Fruit fly (Drosophila melanogaster) whole organism, pupa: ENCODE measurements around the gene CG11899.
A peak's percentile ranks its signal among the peaks of the same experiment; 100 is the strongest.

Experiments used
- CG10348 ChIP-seq: fragments of 200-800 bp; sonication (Bioruptor generic); IDR thresholded peaks from 2 replicates; pipeline ENCODE4 v1.3.6; 2022; ENCODE audit warnings: missing biosample characterization, missing genetic modification characterization
- CG12605 ChIP-seq: fragments of 200-800 bp; sonication (Bioruptor generic); IDR thresholded peaks from 2 replicates; pipeline ENCODE4 v1.3.6; 2022; ENCODE audit warnings: missing biosample characterization, missing genetic modification characterization
- CG13204 ChIP-seq: fragments of 200-800 bp; sonication (Bioruptor generic); optimal IDR thresholded peaks from 2 replicates; lab custom pipeline; 2018; ENCODE audit warnings: missing biosample characterization, mild to moderate bottlenecking, missing genetic modification characterization, moderate library complexity
- CG14655 ChIP-seq: fragments of 200-800 bp; sonication (Bioruptor generic); optimal IDR thresholded peaks from 3 replicates; lab custom pipeline; 2017; ENCODE audit warnings: mild to moderate bottlenecking, missing biosample characterization, missing genetic modification reagents, missing genetic modification characterization
- CG15710 ChIP-seq: fragments of 200-800 bp; sonication (Bioruptor generic); optimal IDR thresholded peaks from 2 replicates; lab custom pipeline; 2018; ENCODE audit warnings: missing biosample characterization, mild to moderate bottlenecking, missing genetic modification characterization, moderate library complexity
- CG17806 ChIP-seq: fragments of 200-800 bp; sonication (Bioruptor generic); optimal IDR thresholded peaks from 2 replicates; lab custom pipeline; 2018; ENCODE audit warnings: missing biosample characterization, mild to moderate bottlenecking, missing genetic modification characterization, moderate library complexity
- CG32121 ChIP-seq: fragments of 200-800 bp; sonication (Bioruptor generic); IDR thresholded peaks from 2 replicates; pipeline ENCODE4 v1.3.6; 2022; ENCODE audit warnings: missing biosample characterization, missing genetic modification characterization
- CG34367 ChIP-seq: fragments of 200-800 bp; sonication (Bioruptor generic); optimal IDR thresholded peaks from 2 replicates; lab custom pipeline; 2018; ENCODE audit warnings: missing biosample characterization, mild to moderate bottlenecking, missing genetic modification characterization
- CG4496 ChIP-seq: fragments of 200-800 bp; sonication (Bioruptor generic); IDR thresholded peaks from 3 replicates; pipeline ENCODE4 v1.3.6; 2022; ENCODE audit warnings: missing biosample characterization, missing genetic modification characterization
- CG8159 ChIP-seq: fragments of 200-800 bp; sonication (Bioruptor generic); optimal IDR thresholded peaks from 3 replicates; lab custom pipeline; 2018; ENCODE audit warnings: missing biosample characterization, mild to moderate bottlenecking, missing genetic modification characterization, moderate library complexity
- CG8301 ChIP-seq: fragments of 200-800 bp; sonication (Bioruptor generic); optimal IDR thresholded peaks from 2 replicates; lab custom pipeline; 2018; ENCODE audit warnings: missing biosample characterization, mild to moderate bottlenecking, missing genetic modification characterization
- CG9948 ChIP-seq: fragments of 200-800 bp; sonication (Bioruptor generic); optimal IDR thresholded peaks from 2 replicates; lab custom pipeline; 2018; ENCODE audit warnings: missing biosample characterization, mild to moderate bottlenecking, missing genetic modification characterization, moderate library complexity
- D1 ChIP-seq: fragments of 200-800 bp; sonication (Bioruptor generic); optimal IDR thresholded peaks from 2 replicates; lab custom pipeline; 2018; ENCODE audit warnings: missing biosample characterization, mild to moderate bottlenecking, missing genetic modification characterization, moderate library complexity
- EcR ChIP-seq: fragments of 200-800 bp; sonication (Bioruptor generic); optimal IDR thresholded peaks from 3 replicates; lab custom pipeline; 2019; ENCODE audit warnings: missing biosample characterization, missing genetic modification characterization, mild to moderate bottlenecking, moderate library complexity, missing genetic modification reagents
- Ets98B ChIP-seq: fragments of 200-800 bp; sonication (Bioruptor generic); IDR thresholded peaks from 2 replicates; pipeline ENCODE4 v1.3.6; 2022; ENCODE audit warnings: missing biosample characterization, missing genetic modification characterization
- Pif1A ChIP-seq: fragments of 200-800 bp; sonication (Bioruptor generic); optimal IDR thresholded peaks from 3 replicates; lab custom pipeline; 2016; ENCODE audit warnings: missing biosample characterization, missing genetic modification characterization
- Pif1B ChIP-seq: fragments of 200-800 bp; sonication (Bioruptor generic); optimal IDR thresholded peaks from 3 replicates; lab custom pipeline; 2016; ENCODE audit warnings: missing biosample characterization, missing genetic modification characterization
- Snoo ChIP-seq: fragments of 200-800 bp; sonication (Bioruptor generic); optimal IDR thresholded peaks from 3 replicates; lab custom pipeline; 2017; ENCODE audit warnings: missing biosample characterization, mild to moderate bottlenecking, missing genetic modification characterization, inconsistent platforms
- fd96Ca ChIP-seq: fragments of 200-800 bp; sonication (Bioruptor generic); IDR thresholded peaks from 3 replicates; pipeline ENCODE4 v1.3.6; 2022; ENCODE audit warnings: missing biosample characterization, missing genetic modification characterization
- gl ChIP-seq: fragments of 200-800 bp; sonication (Bioruptor generic); optimal IDR thresholded peaks from 2 replicates; lab custom pipeline; 2018; ENCODE audit warnings: missing biosample characterization, mild to moderate bottlenecking, missing genetic modification characterization
- rn ChIP-seq: fragments of 200-800 bp; sonication (Bioruptor generic); IDR thresholded peaks from 2 replicates; pipeline ENCODE4 v1.3.6; 2022; ENCODE audit warnings: missing biosample characterization, missing genetic modification characterization

Gene CG11899

DNA sequence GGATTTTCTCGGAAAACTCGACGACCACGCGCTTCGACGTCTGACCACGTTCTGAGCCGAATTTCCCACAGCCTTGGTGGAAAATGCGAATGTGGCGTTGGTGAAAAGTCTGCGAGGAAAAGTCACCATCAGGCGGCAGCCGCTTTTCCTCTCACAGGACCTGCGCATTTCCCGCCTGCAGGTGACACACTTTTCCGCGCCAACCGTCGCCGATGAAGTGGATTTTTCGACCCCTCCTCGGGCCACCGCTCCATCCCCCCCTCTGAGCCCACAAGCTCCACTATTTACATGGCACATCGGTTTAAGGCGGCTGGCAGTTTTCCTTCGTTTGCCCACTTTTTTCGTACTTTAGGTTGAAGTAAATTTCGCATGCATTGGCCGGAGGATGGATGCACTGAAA lies 5.3 kb upstream of the CG11899 start, which contains the start of gene jus:
Gene jus, minus strand, starts transcription at position 38 of the 400 bp plus-strand sequence.
- TF ChIP-seq CG4496 = no peak
- TF ChIP-seq D1 (tag; lab: Kevin White, UChicago) = no peak
- no peak for TF ChIP-seq CG14655 (GFP tag; lab: Kevin White, UChicago)

DNA sequence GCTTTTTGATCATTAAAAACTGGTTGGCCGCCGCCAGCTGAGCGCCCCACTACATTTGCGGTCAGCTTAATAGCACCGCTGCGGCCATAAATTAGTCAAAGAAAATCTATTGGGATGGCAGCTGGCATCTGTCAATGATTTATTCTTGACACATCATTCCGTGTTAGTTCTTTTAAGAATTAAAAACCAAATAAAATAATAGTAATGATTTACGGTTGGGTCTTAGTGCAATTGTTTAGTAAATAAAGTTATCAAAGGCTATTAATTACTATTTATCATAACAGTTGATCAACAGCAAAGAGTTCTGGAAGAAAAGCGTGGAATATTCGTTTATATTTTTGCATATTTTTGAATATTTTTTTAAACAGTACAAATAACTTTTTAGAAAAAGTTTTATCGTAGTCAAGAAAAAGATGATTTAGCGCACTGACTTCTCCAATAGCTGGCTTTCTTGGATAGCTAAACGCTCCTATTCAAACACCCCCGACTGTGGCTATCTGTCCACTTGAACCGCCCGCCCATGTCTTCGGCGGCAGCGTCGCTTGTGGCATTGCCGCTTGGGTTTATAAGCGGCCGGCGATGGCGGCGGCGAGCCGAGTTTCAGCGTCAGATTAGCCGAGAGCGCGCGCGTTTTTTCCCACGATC lies 3.2 kb upstream of the CG11899 start, which contains the start of gene CG14515:
Gene CG14515, plus strand, starts transcription at position 590 of the 645 bp plus-strand sequence.
- no peak for TF ChIP-seq CG34367 (tag; lab: Kevin White, UChicago)
- no peak for TF ChIP-seq fd96Ca (GFP tag; lab: Robert Waterston, UW)
- TF ChIP-seq CG9948 (tag; lab: Kevin White, UChicago) = no peak
- 0 out of 2 replicates have a peak, but pooled peaks have one; percentile 21 for TF ChIP-seq CG32121 (GFP tag; lab: Robert Waterston, UW)
- TF ChIP-seq CG14655 (GFP tag; lab: Kevin White, UChicago) = peak; percentile 30
- no peak for TF ChIP-seq CG12605 (GFP tag; lab: Robert Waterston, UW)
- no peak for TF ChIP-seq Pif1A (GFP tag; lab: Kevin White, UChicago)
- no peak for TF ChIP-seq CG13204 (GFP tag; lab: Kevin White, UChicago)
- TF ChIP-seq CG10348 (GFP tag; lab: Robert Waterston, UW) = no peak

- TF ChIP-seq CG4496 = no peak
- TF ChIP-seq, all 21 proteins: peak for 0
These were observed 2.0 kb upstream of the CG11899 start for dm6 chr3R:29198299-29198698.

- TF ChIP-seq CG12605 (GFP tag; lab: Robert Waterston, UW) = no peak
These were observed 2.2 kb downstream of the CG11899 start, which contains the start of gene Mesh1 for dm6 chr3R:29202418-29202817. TSS of gene Mesh1 (minus strand) at chr3R:29202525.

dm6 chr3R:29204033-29204432 lies 3.8 kb downstream of the CG11899 start, which contains the start of gene Cyt-c1L:
TSS of gene Cyt-c1L (minus strand) at chr3R:29204133.
- TF ChIP-seq gl (tag; lab: Kevin White, UChicago) (no peak), Pif1B (no peak), CG34367 (tag; lab: Kevin White, UChicago) (no peak), CG14655 (GFP tag; lab: Kevin White, UChicago) (no peak), CG12605 (GFP tag; lab: Robert Waterston, UW) (no peak), CG10348 (GFP tag; lab: Robert Waterston, UW) (no peak)

dm6 chr3R:29204612-29205480 lies 4.6 kb downstream of the CG11899 start:
- peak; percentile 67 for TF ChIP-seq Ets98B
- peak; percentile 51; the same call in 1 of the 2 replicates for TF ChIP-seq CG10348 (GFP tag; lab: Robert Waterston, UW)
- no peak for TF ChIP-seq CG13204 (GFP tag; lab: Kevin White, UChicago)
- peak; percentile 55 for TF ChIP-seq Pif1B
- peak; percentile 44 for TF ChIP-seq CG8159 (tag; lab: Kevin White, UChicago)
- TF ChIP-seq Pif1A (GFP tag; lab: Kevin White, UChicago) = peak; percentile 54
- peak; percentile 67 for TF ChIP-seq CG14655 (GFP tag; lab: Kevin White, UChicago)
- TF ChIP-seq CG17806 (tag; lab: Kevin White, UChicago) = peak; percentile 43
- no peak for TF ChIP-seq gl (tag; lab: Kevin White, UChicago)
- TF ChIP-seq EcR = no peak
- peak; percentile 37 for TF ChIP-seq CG9948 (tag; lab: Kevin White, UChicago)
- no peak for TF ChIP-seq D1 (tag; lab: Kevin White, UChicago)
- no peak for TF ChIP-seq CG12605 (GFP tag; lab: Robert Waterston, UW)
- peak; percentile 63; the same call in 2 of the 3 replicates for TF ChIP-seq CG4496
- TF ChIP-seq CG34367 (tag; lab: Kevin White, UChicago) = peak; percentile 37
- TF ChIP-seq CG32121 (GFP tag; lab: Robert Waterston, UW) = peak; percentile 72; the same call in 1 of the 2 replicates
- TF ChIP-seq Snoo (tag; lab: Kevin White, UChicago) = no peak
- TF ChIP-seq CG15710 (tag; lab: Kevin White, UChicago) = peak; percentile 41
- TF ChIP-seq rn (GFP tag; lab: Robert Waterston, UW) = 0 out of 2 replicates have a peak, but pooled peaks have one; percentile 30
- peak; percentile 56 for TF ChIP-seq CG8301 (tag; lab: Kevin White, UChicago)
- TF ChIP-seq fd96Ca (GFP tag; lab: Robert Waterston, UW) = peak; percentile 70; the same call in 2 of the 3 replicates
